Worm (Caenorhabditis elegans): ENCODE results near the gene vrp-1.

Gene vrp-1

DNA sequence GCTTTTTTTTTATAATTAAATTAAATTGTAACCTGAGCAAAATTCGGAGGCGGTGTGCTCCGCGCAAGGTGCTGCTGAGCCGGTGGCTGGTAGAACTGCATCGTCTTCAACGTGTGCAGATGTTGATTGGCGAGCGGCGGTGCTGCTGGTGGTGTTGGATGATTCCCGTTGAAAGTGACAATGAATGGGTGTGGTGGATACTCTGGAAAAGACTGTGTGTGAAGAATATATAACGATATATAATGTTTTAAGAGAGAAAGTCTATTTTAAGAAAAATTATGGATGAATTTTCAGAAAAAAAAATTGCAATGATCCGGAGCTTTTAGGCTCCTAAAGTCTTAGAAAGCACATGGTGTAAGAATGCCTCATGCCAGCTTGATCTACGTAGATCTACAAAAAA is 17.0 kb upstream of the vrp-1 start, which contains the start of gene Y54G2A.26:
Gene Y54G2A.26 (minus strand): TSS at position 101 of the 400 bp plus-strand sequence.
- TF ChIP-seq nhr-77 (tag; optimal IDR thresholded peaks at IDR 0.05) (no peak), nhr-28 (tag; optimal IDR thresholded peaks at IDR 0.05) (no peak), alr-1 (tag; optimal IDR thresholded peaks at IDR 0.05; ENCODE audit: borderline replicate concordance) (no peak), ceh-90 (tag; optimal IDR thresholded peaks at IDR 0.05) (no peak), nhr-19 (GFP tag; conservative IDR thresholded peaks at IDR 0.05) (no peak), skn-1 (tag; optimal IDR thresholded peaks at IDR 0.05) (no peak)

ce11 chrIV:2997302-2997701 is 15.1 kb upstream of the vrp-1 start:
- TF ChIP-seq sox-4 (tag; optimal IDR thresholded peaks at IDR 0.05) (no peak), ztf-11 (tag; optimal IDR thresholded peaks at IDR 0.05) (no peak), dsc-1 (tag; optimal IDR thresholded peaks at IDR 0.05) (no peak), ceh-82 (tag; optimal IDR thresholded peaks at IDR 0.05) (peak in 1 of 3 experiments; percentile 11), ceh-8 (GFP tag; optimal IDR thresholded peaks at IDR 0.05) (peak; percentile 61), snu-23 (GFP tag; optimal IDR thresholded peaks at IDR 0.05) (no peak), unc-98 (GFP tag; IDR thresholded peaks at IDR 0.05) (no peak), zip-4 (GFP tag; optimal IDR thresholded peaks at IDR 0.05) (no peak), rnt-1 (tag; optimal IDR thresholded peaks at IDR 0.05) (peak; percentile 34), pax-3 (tag; optimal IDR thresholded peaks at IDR 0.05) (no peak), efl-3 (GFP tag; optimal IDR thresholded peaks at IDR 0.05) (no peak), fos-1 (tag; optimal IDR thresholded peaks at IDR 0.05) (no peak), lin-14 (GFP tag; optimal IDR thresholded peaks at IDR 0.05) (peak; percentile 73), mep-1 (tag; optimal IDR thresholded peaks at IDR 0.05) (peak; percentile 8), efl-1 (optimal IDR thresholded peaks at IDR 0.05) (no peak), efl-1 (GFP tag; optimal IDR thresholded peaks at IDR 0.05 in 1 of 2) (peak in 1 of 2 experiments; percentile 6), dpl-1 (GFP tag; optimal IDR thresholded peaks at IDR 0.05) (no peak), egl-13 (tag; optimal IDR thresholded peaks at IDR 0.05) (no peak), ces-1 (GFP tag; optimal IDR thresholded peaks at IDR 0.05) (no peak), snpc-4 (tag; optimal IDR thresholded peaks at IDR 0.05) (no peak), ama-1 (optimal IDR thresholded peaks at IDR 0.05) (no peak), nhr-84 (tag; optimal IDR thresholded peaks at IDR 0.05) (no peak), hlh-4 (tag; optimal IDR thresholded peaks at IDR 0.05) (no peak), lin-13 (GFP tag; optimal IDR thresholded peaks at IDR 0.05) (no peak), fkh-4 (tag; optimal IDR thresholded peaks at IDR 0.05; ENCODE audit: borderline replicate concordance) (no peak)

DNA sequence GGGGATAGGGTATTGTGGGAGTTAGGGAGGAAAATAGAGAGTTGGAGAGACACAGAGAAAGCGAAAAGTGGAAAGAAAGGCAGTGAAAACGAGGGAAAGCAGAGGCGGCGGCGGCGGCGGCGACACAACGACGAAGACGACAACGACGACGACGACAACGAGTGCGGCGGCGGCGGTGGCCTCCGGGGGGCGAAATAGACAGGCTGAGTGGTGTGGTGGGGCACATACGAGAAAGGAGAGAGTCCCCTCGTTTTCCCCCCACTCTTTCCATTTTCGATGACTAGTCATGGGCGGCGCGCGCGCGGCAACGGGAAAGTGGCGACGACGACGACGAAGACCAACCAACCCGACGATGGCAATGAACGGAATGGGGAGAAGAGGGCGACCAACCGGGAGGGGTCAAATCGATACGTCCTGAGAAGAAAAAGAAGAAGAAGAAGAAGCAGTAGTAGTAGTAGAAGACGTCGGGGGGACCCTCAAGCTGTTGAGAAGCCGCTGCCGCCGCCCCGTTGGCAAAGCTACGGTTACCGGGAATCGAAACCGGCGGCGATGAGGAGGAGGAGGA is 13.7 kb upstream of the vrp-1 start:
- peak in 1 of 2 experiments; percentile 32 for TF ChIP-seq lsy-2 (tag; optimal IDR thresholded peaks at IDR 0.05)
- TF ChIP-seq xbp-1 (tag; optimal IDR thresholded peaks at IDR 0.05) = peak; percentile 39
- TF ChIP-seq skn-1 (tag; optimal IDR thresholded peaks at IDR 0.05) = peak; percentile 26
- peak; percentile 58 for TF ChIP-seq swsn-7 (tag; optimal IDR thresholded peaks at IDR 0.05)
- TF ChIP-seq dsc-1 (tag; optimal IDR thresholded peaks at IDR 0.05) = no peak
- TF ChIP-seq nhr-12 (tag; optimal IDR thresholded peaks at IDR 0.05) = no peak
- no peak for TF ChIP-seq unc-30 (tag; optimal IDR thresholded peaks at IDR 0.05)
- TF ChIP-seq C16A3.4 (tag; optimal IDR thresholded peaks at IDR 0.05) = no peak
- TF ChIP-seq alr-1 (tag; optimal IDR thresholded peaks at IDR 0.05; ENCODE audit: borderline replicate concordance) = no peak
- peak; percentile 55 for TF ChIP-seq nhr-47 (tag; optimal IDR thresholded peaks at IDR 0.05)
- TF ChIP-seq zip-4 (GFP tag; optimal IDR thresholded peaks at IDR 0.05) = no peak
- peak; percentile 69 for TF ChIP-seq fkh-8 (tag; optimal IDR thresholded peaks at IDR 0.05)
- no peak for TF ChIP-seq sptf-1 (tag; optimal IDR thresholded peaks at IDR 0.05)
- no peak for TF ChIP-seq C34B4.2 (tag; optimal IDR thresholded peaks at IDR 0.05)
- TF ChIP-seq snu-23 (GFP tag; optimal IDR thresholded peaks at IDR 0.05) = peak; percentile 52
- TF ChIP-seq ceh-82 (tag; optimal IDR thresholded peaks at IDR 0.05) = peak in 2 of 3 experiments; percentile 2 to 83
- peak in 1 of 2 experiments; percentile 2 for TF ChIP-seq lin-35 (GFP tag; optimal IDR thresholded peaks at IDR 0.05)
- TF ChIP-seq mef-2 (tag; optimal IDR thresholded peaks at IDR 0.05) = no peak
- no peak for TF ChIP-seq irx-1 (tag; optimal IDR thresholded peaks at IDR 0.05)
- TF ChIP-seq unc-86 (tag; optimal IDR thresholded peaks at IDR 0.05) = peak; percentile 70
- TF ChIP-seq tlp-1 (tag; optimal IDR thresholded peaks at IDR 0.05) = no peak
- TF ChIP-seq ceh-90 (tag; optimal IDR thresholded peaks at IDR 0.05) = no peak
- TF ChIP-seq C04F5.9 (tag; optimal IDR thresholded peaks at IDR 0.05) = no peak
- peak; percentile 28 for TF ChIP-seq fkh-10 (GFP tag; optimal IDR thresholded peaks at IDR 0.05)
- TF ChIP-seq efl-1 (optimal IDR thresholded peaks at IDR 0.05) = peak in 1 of 2 experiments; percentile 30
- TF ChIP-seq efl-1 (GFP tag; optimal IDR thresholded peaks at IDR 0.05 in 1 of 2) = peak in 1 of 2 experiments; percentile 73
- 0 out of 2 replicates have a peak, but pooled peaks have one; percentile 34 for TF ChIP-seq ceh-88 (GFP tag; IDR thresholded peaks at IDR 0.05)
- peak; percentile 37 for TF ChIP-seq jun-1 (tag; optimal IDR thresholded peaks at IDR 0.05)

Measured in whole organism, L1 larva.